Fruit fly (Drosophila melanogaster) whole organism, embryonic: Measurements from ENCODE around the gene CG12507.

Source experiments
- Bteb2 ChIP-seq: fragments of 200-800 bp; sonication (Bioruptor generic); optimal IDR thresholded peaks from 2 replicates; lab custom pipeline; 2016; ENCODE audit warnings: missing biosample characterization, missing genetic modification characterization
- CG11093 ChIP-seq: fragments of 200-800 bp; sonication (Bioruptor generic); IDR thresholded peaks from 3 replicates; pipeline ENCODE4 v1.3.6; 2022; ENCODE audit warnings: missing biosample characterization, missing genetic modification characterization
- CG12071 ChIP-seq: fragments of 200-800 bp; sonication (Bioruptor generic); optimal IDR thresholded peaks from 3 replicates; lab custom pipeline; 2018; ENCODE audit warnings: missing biosample characterization, mild to moderate bottlenecking, missing genetic modification characterization
- CG12391 ChIP-seq: fragments of 200-800 bp; sonication (Bioruptor generic); optimal IDR thresholded peaks from 3 replicates; lab custom pipeline; 2018; ENCODE audit warnings: missing biosample characterization, mild to moderate bottlenecking, missing genetic modification characterization, moderate library complexity
- CG12942 ChIP-seq: fragments of 200-800 bp; sonication (Bioruptor generic); optimal IDR thresholded peaks from 3 replicates; lab custom pipeline; 2016; ENCODE audit warnings: missing biosample characterization, missing genetic modification characterization
- CG13296 ChIP-seq: fragments of 200-800 bp; sonication (Bioruptor generic); optimal IDR thresholded peaks from 3 replicates; lab custom pipeline; 2018; ENCODE audit warnings: missing biosample characterization, mild to moderate bottlenecking, missing genetic modification characterization
- CG14860 ChIP-seq: fragments of 200-800 bp; sonication (Bioruptor generic); IDR thresholded peaks from 3 replicates; pipeline ENCODE4 v1.3.6; 2022; ENCODE audit warnings: missing biosample characterization, missing genetic modification characterization; ENCODE audit not compliant: partially characterized antibody
- CG15601 ChIP-seq: fragments of 200-800 bp; sonication (Bioruptor generic); optimal IDR thresholded peaks from 3 replicates; lab custom pipeline; 2019; ENCODE audit warnings: missing biosample characterization, mild to moderate bottlenecking, missing genetic modification characterization, moderate library complexity
- CG17612 ChIP-seq: fragments of 200-800 bp; sonication (Bioruptor generic); IDR thresholded peaks from 2 replicates; pipeline ENCODE4 v1.3.6; 2022; ENCODE audit warnings: missing biosample characterization, missing genetic modification characterization
- CG18011 ChIP-seq: fragments of 200-800 bp; sonication (Bioruptor generic); optimal IDR thresholded peaks from 2 replicates; lab custom pipeline; 2017; ENCODE audit warnings: missing biosample characterization, missing genetic modification characterization, mild to moderate bottlenecking, moderate library complexity, missing genotype
- CG2116 ChIP-seq: fragments of 200-800 bp; sonication (Bioruptor generic); optimal IDR thresholded peaks from 3 replicates; lab custom pipeline; 2018; ENCODE audit warnings: missing biosample characterization, mild to moderate bottlenecking, missing genetic modification characterization
- CG2712 ChIP-seq: fragments of 200-800 bp; optimal IDR thresholded peaks from 3 replicates; lab custom pipeline; 2019; ENCODE audit warnings: missing biosample characterization, mild to moderate bottlenecking, missing genetic modification characterization, moderate library complexity
- CG4404 ChIP-seq: fragments of 200-800 bp; sonication (Bioruptor generic); IDR thresholded peaks from 2 replicates; pipeline ENCODE4 v1.3.6; 2022; ENCODE audit warnings: missing biosample characterization, missing genetic modification characterization
- CG4424 ChIP-seq: fragments of 200-800 bp; sonication (Bioruptor generic); optimal IDR thresholded peaks from 3 replicates; lab custom pipeline; 2016; ENCODE audit warnings: missing biosample characterization, missing genetic modification characterization
- CG6254 ChIP-seq: fragments of 200-800 bp; sonication (Bioruptor generic); optimal IDR thresholded peaks from 3 replicates; lab custom pipeline; 2017; ENCODE audit warnings: mild to moderate bottlenecking, missing biosample characterization, missing genetic modification reagents, missing genetic modification characterization
- CG7271 ChIP-seq: fragments of 200-800 bp; sonication (Bioruptor generic); optimal IDR thresholded peaks from 2 replicates; lab custom pipeline; 2018; ENCODE audit warnings: missing biosample characterization, mild to moderate bottlenecking, missing genetic modification characterization, moderate library complexity
- CG7786 ChIP-seq: fragments of 200-800 bp; sonication (Bioruptor generic); optimal IDR thresholded peaks from 2 replicates; lab custom pipeline; 2016; ENCODE audit warnings: missing biosample characterization, missing genetic modification characterization
- CG7987 ChIP-seq: fragments of 200-800 bp; sonication (Bioruptor generic); optimal IDR thresholded peaks from 2 replicates; lab custom pipeline; 2018; ENCODE audit warnings: missing biosample characterization, mild to moderate bottlenecking, missing genetic modification characterization, moderate library complexity
- D19B ChIP-seq: fragments of 200-800 bp; sonication (Bioruptor generic); optimal IDR thresholded peaks from 2 replicates; lab custom pipeline; 2017; ENCODE audit warnings: missing biosample characterization, mild to moderate bottlenecking, missing genetic modification characterization
- Dfd ChIP-seq, 2 experiments: fragments of >200 bp; optimal IDR thresholded peaks; 2 replicates each; lab custom pipeline; 2017; ENCODE audit warnings: missing biosample characterization in 2 of 2, missing genetic modification characterization in 2 of 2
- Elba2 ChIP-seq: fragments of 200-800 bp; sonication (Bioruptor generic); optimal IDR thresholded peaks from 3 replicates; lab custom pipeline; 2016; ENCODE audit warnings: missing biosample characterization, missing genetic modification characterization
- Gug ChIP-seq: fragments of 200-800 bp; sonication (Bioruptor generic); IDR thresholded peaks from 4 replicates; pipeline ENCODE4 v1.3.6; 2022; ENCODE audit warnings: missing biosample characterization, missing genetic modification characterization
- Lim3 ChIP-seq: fragments of 200-800 bp; sonication (Bioruptor generic); IDR thresholded peaks from 2 replicates; pipeline ENCODE4 v1.3.6; 2022; ENCODE audit warnings: missing biosample characterization, missing genetic modification characterization
- MESR4 ChIP-seq: fragments of 200-800 bp; sonication (Bioruptor generic); optimal IDR thresholded peaks from 2 replicates; lab custom pipeline; 2018; ENCODE audit warnings: missing biosample characterization, mild to moderate bottlenecking, missing genetic modification characterization, moderate library complexity
- MTF-1 ChIP-seq: fragments of 200-800 bp; sonication (Bioruptor generic); optimal IDR thresholded peaks from 2 replicates; lab custom pipeline; 2018; ENCODE audit warnings: missing biosample characterization, mild to moderate bottlenecking, missing genetic modification characterization, borderline replicate concordance
- Mad ChIP-seq: fragments of 200-800 bp; sonication (Bioruptor generic); optimal IDR thresholded peaks from 2 replicates; lab custom pipeline; 2016; ENCODE audit warnings: missing biosample characterization, missing genetic modification characterization
- Neu2 ChIP-seq: fragments of 200-800 bp; sonication (Bioruptor generic); optimal IDR thresholded peaks from 3 replicates; lab custom pipeline; 2016; ENCODE audit warnings: missing biosample characterization, missing genetic modification characterization, borderline replicate concordance
- Nf-YC ChIP-seq: fragments of 200-800 bp; optimal IDR thresholded peaks from 3 replicates; lab custom pipeline; 2019; ENCODE audit warnings: missing biosample characterization, mild to moderate bottlenecking, missing genetic modification characterization, moderate library complexity
- Poxn ChIP-seq: fragments of 200-800 bp; sonication (Bioruptor generic); IDR thresholded peaks from 2 replicates; pipeline ENCODE4 v1.3.6; 2022; ENCODE audit warnings: missing biosample characterization, missing genetic modification characterization
- Sin3A ChIP-seq: fragments of >200 bp; optimal IDR thresholded peaks from 2 replicates; lab custom pipeline; 2018
- Six4 ChIP-seq: fragments of 200-800 bp; sonication (Bioruptor generic); optimal IDR thresholded peaks from 2 replicates; lab custom pipeline; 2016; ENCODE audit warnings: missing biosample characterization, missing genetic modification characterization
- Xrp1 ChIP-seq: fragments of 200-800 bp; sonication (Bioruptor generic); IDR thresholded peaks from 2 replicates; pipeline ENCODE4 v1.3.6; 2022; ENCODE audit warnings: missing biosample characterization, missing genetic modification characterization
- ato ChIP-seq: fragments of 200-800 bp; sonication (Bioruptor generic); IDR thresholded peaks from 2 replicates; pipeline ENCODE4 v1.3.6; 2022; ENCODE audit warnings: missing biosample characterization, missing genetic modification characterization; ENCODE audit not compliant: partially characterized antibody
- az2 ChIP-seq: fragments of 200-800 bp; sonication (Bioruptor generic); optimal IDR thresholded peaks from 3 replicates; lab custom pipeline; 2016; ENCODE audit warnings: missing biosample characterization, missing genetic modification characterization
- bowl ChIP-seq: fragments of 200-800 bp; sonication (Bioruptor generic); IDR thresholded peaks from 2 replicates; pipeline ENCODE4 v1.3.6; 2022; ENCODE audit warnings: missing biosample characterization, missing genetic modification characterization
- bsh ChIP-seq, 2 experiments: fragments of 200-800 bp; sonication (Bioruptor generic); optimal IDR thresholded peaks; 2 replicates each; lab custom pipeline; 2017 to 2018; ENCODE audit warnings: mild to moderate bottlenecking in 2 of 2, missing biosample characterization in 2 of 2, missing genetic modification characterization in 2 of 2, moderate library complexity in 1 of 2
- croc ChIP-seq: fragments of 200-800 bp; sonication (Bioruptor generic); conservative IDR thresholded peaks from 3 replicates; pipeline ENCODE4 v1.3.6; 2022; ENCODE audit warnings: missing biosample characterization, missing genetic modification characterization
- esg ChIP-seq: fragments of 200-800 bp; sonication (Bioruptor generic); conservative IDR thresholded peaks from 2 replicates; pipeline ENCODE4 v1.3.6; 2022; ENCODE audit warnings: missing biosample characterization, missing genetic modification characterization
- ewg ChIP-seq: fragments of 200-800 bp; sonication (Bioruptor generic); optimal IDR thresholded peaks from 3 replicates; lab custom pipeline; 2017; ENCODE audit warnings: mild to moderate bottlenecking, missing biosample characterization, missing genetic modification reagents, missing genetic modification characterization
- her ChIP-seq: fragments of 200-800 bp; sonication (Bioruptor generic); optimal IDR thresholded peaks from 2 replicates; lab custom pipeline; 2016; ENCODE audit warnings: missing biosample characterization, missing genetic modification characterization
- hth ChIP-seq: fragments of >200 bp; optimal IDR thresholded peaks from 2 replicates; lab custom pipeline; 2017; ENCODE audit warnings: inconsistent platforms
- klu ChIP-seq: fragments of 200-800 bp; sonication (Bioruptor generic); IDR thresholded peaks from 2 replicates; pipeline ENCODE4 v1.3.6; 2022; ENCODE audit warnings: missing biosample characterization, missing genetic modification characterization
- nau ChIP-seq: fragments of 200-800 bp; sonication (Bioruptor generic); optimal IDR thresholded peaks from 3 replicates; lab custom pipeline; 2017; ENCODE audit warnings: missing biosample characterization, mild to moderate bottlenecking, missing genetic modification characterization, missing genetic modification reagents
- pb ChIP-seq: fragments of 200-800 bp; sonication (Bioruptor generic); optimal IDR thresholded peaks from 3 replicates; lab custom pipeline; 2016; ENCODE audit warnings: missing biosample characterization, missing genetic modification characterization
- repo ChIP-seq: fragments of 200-800 bp; sonication (Bioruptor generic); optimal IDR thresholded peaks from 2 replicates; lab custom pipeline; 2016; ENCODE audit warnings: missing biosample characterization, missing genetic modification characterization
- rib ChIP-seq: fragments of 200-800 bp; sonication (Bioruptor generic); IDR thresholded peaks from 2 replicates; pipeline ENCODE4 v1.3.6; 2022; ENCODE audit warnings: missing biosample characterization, missing genetic modification characterization
- sob ChIP-seq: fragments of 200-800 bp; sonication (Bioruptor generic); IDR thresholded peaks from 2 replicates; pipeline ENCODE4 v1.3.6; 2022; ENCODE audit warnings: missing biosample characterization, missing genetic modification characterization
- sqz ChIP-seq: fragments of 200-800 bp; sonication (Bioruptor generic); optimal IDR thresholded peaks from 3 replicates; lab custom pipeline; 2018; ENCODE audit warnings: missing biosample characterization, mild to moderate bottlenecking, missing genetic modification characterization
- tgo ChIP-seq: fragments of 200-800 bp; sonication (Bioruptor generic); IDR thresholded peaks from 3 replicates; pipeline ENCODE4 v1.3.6; 2022; ENCODE audit warnings: missing biosample characterization, missing genetic modification characterization
- vvl ChIP-seq: fragments of 200-800 bp; sonication (Bioruptor generic); IDR thresholded peaks from 2 replicates; pipeline ENCODE4 v1.3.6; 2022; ENCODE audit warnings: missing biosample characterization, missing genetic modification characterization
- zen2 ChIP-seq: fragments of 200-800 bp; sonication (Bioruptor generic); IDR thresholded peaks from 3 replicates; pipeline ENCODE4 v1.3.6; 2022; ENCODE audit warnings: missing biosample characterization, missing genetic modification characterization; ENCODE audit not compliant: partially characterized antibody

The CG12507 gene

DNA sequence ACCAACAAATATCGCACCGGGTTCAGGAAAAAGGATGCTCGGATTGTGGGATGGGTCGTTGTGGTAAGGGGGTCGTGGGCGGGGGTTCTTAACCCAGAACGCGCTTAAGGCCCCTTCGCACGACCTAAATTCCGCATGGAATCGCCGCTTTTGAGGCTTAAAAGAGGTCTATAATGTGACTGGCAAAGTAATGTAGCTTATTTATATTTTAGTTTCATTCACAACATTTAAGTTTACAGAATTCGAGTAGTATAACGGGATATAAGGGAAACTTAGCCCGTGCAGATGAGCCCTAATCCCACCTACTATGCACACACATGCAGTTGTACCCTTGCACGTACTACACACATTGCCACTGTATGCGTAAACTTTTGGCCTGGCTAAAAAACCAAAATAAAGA lies 12.4 kb upstream of the CG12507 start (continued):
- TF ChIP-seq Lim3 (GFP tag; lab: Robert Waterston, UW), result no peak
- TF ChIP-seq D19B, result peak; percentile 35
- peak; percentile 67 for TF ChIP-seq Six4 (GFP tag; lab: Kevin White, UChicago)
- peak; percentile 76 for TF ChIP-seq Gug (GFP tag; lab: Robert Waterston, UW)
- peak; percentile 83 for TF ChIP-seq CG13296 (GFP tag; lab: Kevin White, UChicago)
- peak; percentile 66 for TF ChIP-seq esg (GFP tag; lab: Robert Waterston, UW)
- TF ChIP-seq CG2712 (tag; lab: Kevin White, UChicago), result peak; percentile 93
- peak; percentile 16 for TF ChIP-seq her (GFP tag; lab: Kevin White, UChicago)
- TF ChIP-seq CG7271, result peak; percentile 61
- TF ChIP-seq rib (GFP tag; lab: Robert Waterston, UW), result 0 out of 2 replicates have a peak, but pooled peaks have one; percentile 9
- TF ChIP-seq CG18011 (GFP tag; lab: Kevin White, UChicago), result peak; percentile 51
- peak; percentile 20 for TF ChIP-seq Elba2 (GFP tag; lab: Kevin White, UChicago)
- peak; percentile 82 for TF ChIP-seq Nf-YC (tag; lab: Kevin White, UChicago)
- TF ChIP-seq CG4404, result peak; percentile 70
- peak; percentile 73 for TF ChIP-seq ewg
- TF ChIP-seq sob, result peak; percentile 59; the same call in 1 of the 2 replicates
- no peak for TF ChIP-seq ato (GFP tag; lab: Robert Waterston, UW)
- no peak for TF ChIP-seq CG14860
- peak; percentile 43 for TF ChIP-seq bowl (GFP tag; lab: Robert Waterston, UW)
- peak; percentile 39 for TF ChIP-seq CG12942 (GFP tag; lab: Kevin White, UChicago)
- TF ChIP-seq Neu2, result no peak
- no peak for TF ChIP-seq Sin3A (lab: Kevin White, UChicago)
- peak; percentile 25; the same call in 1 of the 2 replicates for TF ChIP-seq klu (GFP tag; lab: Robert Waterston, UW)
- peak; percentile 80 to 93 for TF ChIP-seq bsh (GFP tag; optimal IDR thresholded peaks at IDR 0.05; lab: Kevin White, UChicago)
- peak; percentile 7 for TF ChIP-seq MESR4 (GFP tag; lab: Kevin White, UChicago)
- peak; percentile 11 for TF ChIP-seq CG2116
- TF ChIP-seq Mad (GFP tag; lab: Kevin White, UChicago), result peak; percentile 73
- no peak for TF ChIP-seq Dfd (GFP tag; optimal IDR thresholded peaks at IDR 0.05; lab: Kevin White, UChicago)
- peak; percentile 77 for TF ChIP-seq sqz
- peak; percentile 77 for TF ChIP-seq tgo (GFP tag; lab: Robert Waterston, UW)
- TF ChIP-seq CG11093, result peak; percentile 59; the same call in 2 of the 3 replicates
- TF ChIP-seq CG7987 (GFP tag; lab: Kevin White, UChicago), result peak; percentile 51
- peak; percentile 67 for TF ChIP-seq croc
- peak; percentile 47; the same call in 1 of the 2 replicates for TF ChIP-seq CG17612 (GFP tag; lab: Robert Waterston, UW)
- peak; percentile 93 for TF ChIP-seq vvl (GFP tag; lab: Robert Waterston, UW)
- peak; percentile 71 for TF ChIP-seq az2
- peak; percentile 60 for TF ChIP-seq repo (GFP tag; lab: Kevin White, UChicago)
- TF ChIP-seq Poxn (GFP tag; lab: Robert Waterston, UW), result no peak
- TF ChIP-seq CG4424 (GFP tag; lab: Kevin White, UChicago), result peak; percentile 81
- no peak for TF ChIP-seq hth (lab: Kevin White, UChicago)
- TF ChIP-seq CG7786 (GFP tag; lab: Kevin White, UChicago), result peak; percentile 61
- peak; percentile 85 for TF ChIP-seq CG12071 (GFP tag; lab: Kevin White, UChicago)
- peak; percentile 83 for TF ChIP-seq MTF-1 (GFP tag; lab: Kevin White, UChicago)
- TF ChIP-seq pb (GFP tag; lab: Kevin White, UChicago), result peak; percentile 27
- TF ChIP-seq CG15601, result peak; percentile 79
- TF ChIP-seq nau (GFP tag; lab: Kevin White, UChicago), result peak; percentile 74
- peak; percentile 88 for TF ChIP-seq CG12391
- TF ChIP-seq CG6254 (GFP tag; lab: Kevin White, UChicago), result peak; percentile 93
- TF ChIP-seq Bteb2, result peak; percentile 47
- TF ChIP-seq Xrp1 (GFP tag; lab: Robert Waterston, UW), result peak; percentile 94
- no peak for TF ChIP-seq zen2
